Worm (Caenorhabditis elegans) whole organism, young adult: Measurements from ENCODE around the gene srh-1.

ENCODE experiments used
- F22D6.2 ChIP-seq: sonication (generic microtip); optimal IDR thresholded peaks from 2 replicates; lab custom pipeline; 2016; ENCODE audit warnings: mild to moderate bottlenecking, missing genetic modification characterization, missing compliant biosample characterization
- F52B5.7 ChIP-seq: sonication (generic microtip); optimal IDR thresholded peaks from 2 replicates; lab custom pipeline; 2016; ENCODE audit warnings: mild to moderate bottlenecking, missing genetic modification characterization, missing compliant biosample characterization
- K12H6.12 ChIP-seq: fragments of 200-800 bp; sonication (Bioruptor generic); optimal IDR thresholded peaks from 2 replicates; lab custom pipeline; 2018; ENCODE audit warnings: mild to moderate bottlenecking, missing genetic modification characterization, missing compliant biosample characterization
- ama-1 ChIP-seq, 3 experiments: fragments of 150-350 bp in 1 of 3; sonication (generic microtip) in 2 of 3; optimal IDR thresholded peaks; 2 replicates each; lab custom pipeline; 2014 to 2018; ENCODE audit warnings: missing biosample characterization in 2 of 3, missing genetic modification characterization in 2 of 3, missing genetic modification reagents in 2 of 3
- aptf-2 ChIP-seq: fragments of 200-800 bp; sonication (Bioruptor generic); conservative IDR thresholded peaks from 2 replicates; pipeline ENCODE4 v1.3.6; 2022; ENCODE audit warnings: missing genetic modification reagents, missing genetic modification characterization, missing compliant biosample characterization
- atf-7 ChIP-seq: sonication (generic microtip); optimal IDR thresholded peaks from 2 replicates; lab custom pipeline; 2017; ENCODE audit warnings: mild to moderate bottlenecking, missing genetic modification characterization, missing compliant biosample characterization
- egl-44 ChIP-seq: fragments of 200-800 bp; sonication (Bioruptor generic); IDR thresholded peaks from 2 replicates; pipeline ENCODE4 v1.3.6; 2022; ENCODE audit warnings: missing genetic modification reagents, missing genetic modification characterization, missing compliant biosample characterization
- egrh-3 ChIP-seq: fragments of 200-800 bp; sonication (Bioruptor generic); IDR thresholded peaks from 2 replicates; pipeline ENCODE4 v1.3.6; 2022; ENCODE audit warnings: missing genetic modification reagents, missing genetic modification characterization, missing compliant biosample characterization
- lin-35 ChIP-seq, 3 experiments: fragments of 150-350 bp in 2 of 3; sonication (generic microtip) in 1 of 3; optimal IDR thresholded peaks; 2 replicates each; lab custom pipeline; 2014 to 2018; ENCODE audit warnings: missing biosample characterization in 3 of 3, missing genetic modification characterization in 3 of 3, missing genetic modification reagents in 3 of 3
- nhr-179 ChIP-seq: sonication (generic microtip); optimal IDR thresholded peaks from 2 replicates; lab custom pipeline; 2016; ENCODE audit warnings: mild to moderate bottlenecking, missing genetic modification characterization, missing compliant biosample characterization
- pha-4 ChIP-seq: fragments of 150-350 bp; sonication (generic microtip); optimal IDR thresholded peaks from 2 replicates; lab custom pipeline; 2014; ENCODE audit warnings: missing biosample characterization, missing genetic modification reagents, missing genetic modification characterization
- snpc-1.3 ChIP-seq: sonication (generic microtip); optimal IDR thresholded peaks from 2 replicates; lab custom pipeline; 2017; ENCODE audit warnings: missing genetic modification characterization, mild to moderate bottlenecking, missing compliant biosample characterization, antibody characterized with exemption, moderate library complexity, missing genotype, missing genetic modification reagents; ENCODE audit not compliant: insufficient read depth
- tlf-1 ChIP-seq: fragments of 200-800 bp; sonication (Bioruptor generic); optimal IDR thresholded peaks from 2 replicates; lab custom pipeline; 2018; ENCODE audit warnings: mild to moderate bottlenecking, missing genetic modification characterization, missing compliant biosample characterization
- ztf-28 ChIP-seq: fragments of 200-800 bp; sonication (Bioruptor generic); IDR thresholded peaks from 2 replicates; pipeline ENCODE4 v1.3.6; 2022; ENCODE audit warnings: missing genetic modification reagents, missing genetic modification characterization, missing compliant biosample characterization

ce11 chrV:11459255-11459654, 26.4 kb upstream of the srh-1 start, which contains the start of gene T11F9.1:
- TF ChIP-seq ztf-28 (no peak), nhr-179 (tag; lab: Kevin White, UChicago) (no peak), atf-7 (tag; lab: Kevin White, UChicago) (no peak), ama-1 (optimal IDR thresholded peaks at IDR 0.05; lab: Kevin White, UChicago) (no peak), ama-1 (GFP tag; optimal IDR thresholded peaks at IDR 0.05; lab: Kevin White, UChicago) (no peak), pha-4 (no peak), F52B5.7 (no peak), lin-35 (GFP tag; optimal IDR thresholded peaks at IDR 0.05; lab: Kevin White, UChicago) (no peak), egrh-3 (GFP tag; lab: Robert Waterston, UW) (no peak), aptf-2 (GFP tag; lab: Robert Waterston, UW) (no peak), snpc-1.3 (no peak), tlf-1 (no peak), egl-44 (GFP tag; lab: Robert Waterston, UW) (no peak), F22D6.2 (tag; lab: Kevin White, UChicago) (no peak), K12H6.12 (no peak)
